Worm (Caenorhabditis elegans): ENCODE results near the gene acr-10.

The acr-10 gene

DNA sequence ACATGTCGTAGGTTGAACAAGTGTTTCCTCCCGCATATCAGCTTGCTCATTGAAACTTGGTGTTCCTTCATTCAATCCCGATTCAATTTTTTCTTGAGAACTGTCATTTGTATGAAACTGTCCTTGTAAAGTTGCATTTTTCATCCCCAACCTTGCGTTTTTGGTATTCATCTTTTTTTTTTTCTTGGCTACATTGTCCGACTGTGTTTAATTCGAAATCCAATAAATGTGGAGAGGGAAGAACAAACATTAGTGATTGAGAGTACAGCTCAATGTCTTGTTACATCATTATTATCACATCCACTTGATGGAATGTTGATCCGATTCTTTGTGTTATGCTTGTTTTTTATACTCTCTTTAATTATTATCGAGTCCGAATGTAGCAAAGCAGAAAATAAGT is at the start of gene acr-10:
TSS of gene acr-10 (plus strand) at position 301 of the 400 bp plus-strand sequence.
- TF ChIP-seq ceh-13 (GFP tag; optimal IDR thresholded peaks at IDR 0.05) (no peak), aly-1 (tag; optimal IDR thresholded peaks at IDR 0.05) (no peak), hmg-4 (GFP tag; optimal IDR thresholded peaks at IDR 0.05) (no peak), ceh-36 (tag; optimal IDR thresholded peaks at IDR 0.05) (no peak), F13C5.2 (tag; optimal IDR thresholded peaks at IDR 0.05) (no peak), sea-1 (GFP tag; conservative IDR thresholded peaks at IDR 0.05) (no peak), tbx-11 (GFP tag; IDR thresholded peaks at IDR 0.05) (no peak), tbx-37 (GFP tag; conservative IDR thresholded peaks at IDR 0.05) (no peak), ama-1 (optimal IDR thresholded peaks at IDR 0.05) (no peak), pes-1 (GFP tag; IDR thresholded peaks at IDR 0.05) (no peak), hmbx-1 (tag; optimal IDR thresholded peaks at IDR 0.05) (no peak), flt-1 (GFP tag; IDR thresholded peaks at IDR 0.05) (no peak), tra-4 (tag; optimal IDR thresholded peaks at IDR 0.05) (no peak), scrt-1 (GFP tag; IDR thresholded peaks at IDR 0.05) (no peak), B0310.2 (tag; optimal IDR thresholded peaks at IDR 0.05) (no peak), hnd-1 (tag; optimal IDR thresholded peaks at IDR 0.05) (no peak), ets-7 (tag; optimal IDR thresholded peaks at IDR 0.05) (no peak)

DNA sequence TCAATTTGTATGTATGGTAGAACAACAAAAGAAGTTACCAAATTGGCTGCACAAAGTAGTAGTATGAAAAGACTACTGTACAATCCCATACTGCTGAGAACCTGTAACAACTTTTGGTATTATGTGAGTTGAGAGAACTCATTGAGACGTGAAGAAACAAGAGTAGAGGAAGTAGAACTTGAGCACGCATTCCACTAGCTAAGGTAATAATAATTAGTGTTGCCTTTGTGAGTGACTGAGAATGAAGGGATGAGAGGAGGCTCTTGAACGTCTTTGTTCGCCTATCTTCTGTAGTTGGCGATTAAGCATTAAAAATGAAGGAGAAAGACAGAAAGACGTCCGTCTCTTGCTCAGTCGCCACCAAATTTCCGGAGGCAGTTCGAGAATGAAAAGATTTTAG is 48.5 kb upstream of the acr-10 start, which contains the start of gene C16B8.4:
TSS of gene C16B8.4 (minus strand) at position 101 of the 400 bp plus-strand sequence.
- no peak for TF ChIP-seq aly-1 (tag; optimal IDR thresholded peaks at IDR 0.05)
- TF ChIP-seq scrt-1 (GFP tag; IDR thresholded peaks at IDR 0.05): no peak
- TF ChIP-seq tra-4 (tag; optimal IDR thresholded peaks at IDR 0.05): no peak
- no peak for TF ChIP-seq ama-1 (optimal IDR thresholded peaks at IDR 0.05)
- TF ChIP-seq pes-1 (GFP tag; IDR thresholded peaks at IDR 0.05): no peak
- no peak for TF ChIP-seq tbx-37 (GFP tag; conservative IDR thresholded peaks at IDR 0.05)
- no peak for TF ChIP-seq hmbx-1 (tag; optimal IDR thresholded peaks at IDR 0.05)
- TF ChIP-seq flt-1 (GFP tag; IDR thresholded peaks at IDR 0.05): no peak
- TF ChIP-seq hmg-4 (GFP tag; optimal IDR thresholded peaks at IDR 0.05): no peak
- TF ChIP-seq tbx-11 (GFP tag; IDR thresholded peaks at IDR 0.05): no peak

DNA sequence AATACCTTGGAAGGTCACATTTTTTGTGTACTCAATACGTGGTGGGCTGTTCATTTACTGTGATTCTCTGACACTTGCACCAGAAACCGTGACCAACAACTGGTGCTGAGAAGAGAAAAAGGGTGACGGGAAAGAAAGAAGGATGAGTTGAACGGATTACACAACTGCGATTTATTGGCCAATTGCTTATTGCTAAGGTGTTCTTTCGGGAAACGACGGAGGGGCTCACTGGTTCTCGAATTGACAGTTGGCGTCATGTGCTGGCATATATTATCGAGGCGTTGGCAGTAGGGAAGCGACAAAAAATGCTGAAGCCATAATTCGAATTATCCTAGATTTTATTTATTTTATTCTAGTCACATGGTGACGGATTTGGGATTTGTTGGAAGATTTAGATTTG is 47.9 kb upstream of the acr-10 start:
- no peak for TF ChIP-seq hmbx-1 (tag; optimal IDR thresholded peaks at IDR 0.05)
- no peak for TF ChIP-seq hnd-1 (tag; optimal IDR thresholded peaks at IDR 0.05)
- no peak for TF ChIP-seq scrt-1 (GFP tag; IDR thresholded peaks at IDR 0.05)
- no peak for TF ChIP-seq hmg-4 (GFP tag; optimal IDR thresholded peaks at IDR 0.05)
- no peak for TF ChIP-seq F13C5.2 (tag; optimal IDR thresholded peaks at IDR 0.05)
- no peak for TF ChIP-seq B0310.2 (tag; optimal IDR thresholded peaks at IDR 0.05)
- no peak for TF ChIP-seq tbx-37 (GFP tag; conservative IDR thresholded peaks at IDR 0.05)
- no peak for TF ChIP-seq tra-4 (tag; optimal IDR thresholded peaks at IDR 0.05)
- TF ChIP-seq aly-1 (tag; optimal IDR thresholded peaks at IDR 0.05): no peak
- TF ChIP-seq sea-1 (GFP tag; conservative IDR thresholded peaks at IDR 0.05): no peak
- no peak for TF ChIP-seq ets-7 (tag; optimal IDR thresholded peaks at IDR 0.05)
- TF ChIP-seq pes-1 (GFP tag; IDR thresholded peaks at IDR 0.05): no peak
- TF ChIP-seq ama-1 (optimal IDR thresholded peaks at IDR 0.05): no peak
- no peak for TF ChIP-seq ceh-36 (tag; optimal IDR thresholded peaks at IDR 0.05)

DNA sequence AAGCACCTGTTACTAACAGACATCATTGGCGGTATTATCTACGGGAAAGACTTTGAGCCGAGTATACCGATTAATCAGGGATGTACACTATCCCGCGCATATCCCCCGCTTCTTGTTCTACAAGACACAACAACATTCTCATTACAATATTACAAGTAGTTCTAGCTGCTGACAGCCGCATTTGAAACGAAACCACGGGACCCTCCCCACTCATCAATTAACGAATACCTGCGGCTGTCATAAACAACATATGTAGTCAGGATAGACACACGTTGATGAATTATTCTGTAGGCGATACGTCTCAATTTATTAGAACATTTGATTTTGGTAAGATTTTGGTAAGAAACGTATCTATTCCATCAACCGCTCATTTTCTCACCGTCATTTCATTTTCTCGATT is 45.3 kb upstream of the acr-10 start:
- TF ChIP-seq aly-1 (tag; optimal IDR thresholded peaks at IDR 0.05): no peak
- no peak for TF ChIP-seq B0310.2 (tag; optimal IDR thresholded peaks at IDR 0.05)
- TF ChIP-seq F13C5.2 (tag; optimal IDR thresholded peaks at IDR 0.05): no peak
- no peak for TF ChIP-seq tbx-11 (GFP tag; IDR thresholded peaks at IDR 0.05)
- no peak for TF ChIP-seq ama-1 (optimal IDR thresholded peaks at IDR 0.05)
- TF ChIP-seq flt-1 (GFP tag; IDR thresholded peaks at IDR 0.05): no peak
- no peak for TF ChIP-seq sea-1 (GFP tag; conservative IDR thresholded peaks at IDR 0.05)
- no peak for TF ChIP-seq ceh-13 (GFP tag; optimal IDR thresholded peaks at IDR 0.05)
- TF ChIP-seq ceh-36 (tag; optimal IDR thresholded peaks at IDR 0.05): no peak
- TF ChIP-seq hmg-4 (GFP tag; optimal IDR thresholded peaks at IDR 0.05): no peak
- TF ChIP-seq scrt-1 (GFP tag; IDR thresholded peaks at IDR 0.05): no peak
- no peak for TF ChIP-seq pes-1 (GFP tag; IDR thresholded peaks at IDR 0.05)
- no peak for TF ChIP-seq tbx-37 (GFP tag; conservative IDR thresholded peaks at IDR 0.05)
- TF ChIP-seq hnd-1 (tag; optimal IDR thresholded peaks at IDR 0.05): no peak
- TF ChIP-seq tra-4 (tag; optimal IDR thresholded peaks at IDR 0.05): no peak
- no peak for TF ChIP-seq ets-7 (tag; optimal IDR thresholded peaks at IDR 0.05)
- TF ChIP-seq hmbx-1 (tag; optimal IDR thresholded peaks at IDR 0.05): no peak

DNA sequence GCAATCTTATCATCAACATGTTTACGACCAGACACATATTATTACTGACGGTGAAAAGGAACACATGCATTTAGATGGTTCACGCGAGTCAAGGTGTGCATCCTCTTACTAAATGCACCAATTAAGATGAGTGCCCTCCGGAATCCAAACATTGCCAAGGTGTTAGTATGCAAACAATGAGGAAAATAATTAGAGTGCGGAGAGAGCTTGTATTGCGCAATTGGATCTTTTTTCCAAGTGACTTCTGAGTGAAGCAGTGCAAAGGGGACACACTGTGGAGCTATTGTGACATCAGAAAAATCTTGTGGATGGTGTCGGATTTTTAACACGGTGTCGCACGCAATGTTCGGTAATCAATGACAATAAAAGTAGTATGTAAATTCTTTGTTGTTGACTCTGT is 44.8 kb upstream of the acr-10 start:
- no peak for TF ChIP-seq ets-7 (tag; optimal IDR thresholded peaks at IDR 0.05)
- no peak for TF ChIP-seq scrt-1 (GFP tag; IDR thresholded peaks at IDR 0.05)
- TF ChIP-seq hnd-1 (tag; optimal IDR thresholded peaks at IDR 0.05): no peak
- TF ChIP-seq tra-4 (tag; optimal IDR thresholded peaks at IDR 0.05): no peak
- TF ChIP-seq B0310.2 (tag; optimal IDR thresholded peaks at IDR 0.05): no peak
- TF ChIP-seq hmbx-1 (tag; optimal IDR thresholded peaks at IDR 0.05): no peak
- TF ChIP-seq F13C5.2 (tag; optimal IDR thresholded peaks at IDR 0.05): no peak
- no peak for TF ChIP-seq sea-1 (GFP tag; conservative IDR thresholded peaks at IDR 0.05)
- no peak for TF ChIP-seq ceh-36 (tag; optimal IDR thresholded peaks at IDR 0.05)
- TF ChIP-seq tbx-37 (GFP tag; conservative IDR thresholded peaks at IDR 0.05): no peak
- no peak for TF ChIP-seq pes-1 (GFP tag; IDR thresholded peaks at IDR 0.05)

DNA sequence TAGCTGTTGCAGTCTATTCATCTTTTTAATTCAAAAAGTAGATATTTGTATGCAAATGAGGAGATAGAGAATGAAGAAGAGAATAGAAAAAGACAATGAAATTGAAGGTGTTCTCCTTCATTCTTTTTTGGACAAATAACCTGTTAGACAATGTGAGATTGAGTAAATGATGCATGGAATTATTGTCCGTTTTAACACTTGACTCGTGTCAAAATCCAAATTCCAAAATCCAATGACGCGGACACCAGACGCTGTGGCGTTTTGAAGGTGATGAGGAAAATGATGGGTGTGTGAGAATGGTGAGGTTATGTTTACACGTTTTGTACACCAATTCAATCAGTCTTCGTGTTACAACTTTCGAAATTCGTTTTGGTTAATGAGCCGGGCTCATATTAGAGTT is 42.9 kb upstream of the acr-10 start:
- TF ChIP-seq ceh-13 (GFP tag; optimal IDR thresholded peaks at IDR 0.05) (no peak), pes-1 (GFP tag; IDR thresholded peaks at IDR 0.05) (no peak), hmg-4 (GFP tag; optimal IDR thresholded peaks at IDR 0.05) (no peak), tbx-37 (GFP tag; conservative IDR thresholded peaks at IDR 0.05) (no peak), aly-1 (tag; optimal IDR thresholded peaks at IDR 0.05) (no peak), hmbx-1 (tag; optimal IDR thresholded peaks at IDR 0.05) (no peak), ceh-36 (tag; optimal IDR thresholded peaks at IDR 0.05) (no peak), B0310.2 (tag; optimal IDR thresholded peaks at IDR 0.05) (no peak), tra-4 (tag; optimal IDR thresholded peaks at IDR 0.05) (no peak), flt-1 (GFP tag; IDR thresholded peaks at IDR 0.05) (no peak), hnd-1 (tag; optimal IDR thresholded peaks at IDR 0.05) (no peak)

DNA sequence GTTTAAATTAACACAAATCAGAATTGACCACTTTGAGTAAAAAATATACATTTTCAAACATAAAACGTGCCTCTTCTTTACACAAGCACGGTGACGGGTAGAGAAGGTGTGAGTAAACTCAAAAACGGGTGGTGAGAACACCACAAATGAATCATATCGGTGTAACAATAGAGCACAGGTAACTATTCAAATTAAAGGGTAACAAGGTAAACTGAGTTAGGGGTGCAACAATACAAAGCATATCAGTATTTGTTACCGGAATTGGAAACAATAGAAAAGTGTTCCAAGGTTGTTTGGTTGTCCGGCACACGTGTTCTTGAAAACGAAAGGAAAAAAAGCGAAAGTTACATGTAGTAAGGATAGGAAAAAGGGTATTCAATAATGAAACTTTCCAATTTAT is 39.7 kb upstream of the acr-10 start:
- TF ChIP-seq sea-1 (GFP tag; conservative IDR thresholded peaks at IDR 0.05) (no peak), ets-7 (tag; optimal IDR thresholded peaks at IDR 0.05) (no peak), hmbx-1 (tag; optimal IDR thresholded peaks at IDR 0.05) (no peak), hnd-1 (tag; optimal IDR thresholded peaks at IDR 0.05) (no peak)

Measured in whole organism, early embryonic.